Worm (Caenorhabditis elegans): ENCODE data around the gene kcnl-1.

ce11 chrV:19526197-19526596 lies 39.0 kb upstream of the kcnl-1 start:
- TF ChIP-seq ama-1 (optimal IDR thresholded peaks at IDR 0.05) (no peak), ama-1 (GFP tag; optimal IDR thresholded peaks at IDR 0.05) (no peak), somi-1 (GFP tag; optimal IDR thresholded peaks at IDR 0.05) (no peak)
